Worm (Caenorhabditis elegans) whole organism, young adult: ENCODE data around the gene srg-54.
A peak's percentile ranks its signal among the peaks of the same experiment; 100 is the strongest.

ENCODE experiments used
- B0035.1 ChIP-seq: sonication (generic microtip); optimal IDR thresholded peaks from 2 replicates; lab custom pipeline; 2016; ENCODE audit warnings: missing genetic modification characterization, mild to moderate bottlenecking, missing compliant biosample characterization, missing genotype, missing genetic modification reagents
- D2030.7 ChIP-seq: fragments of 200-800 bp; sonication (Bioruptor generic); IDR thresholded peaks from 2 replicates; pipeline ENCODE4 v1.3.6; 2022; ENCODE audit warnings: missing genetic modification reagents, missing genetic modification characterization, missing compliant biosample characterization
- F33H1.4 ChIP-seq: fragments of 200-800 bp; sonication (Bioruptor generic); IDR thresholded peaks from 2 replicates; pipeline ENCODE4 v1.3.6; 2022; ENCODE audit warnings: missing genetic modification reagents, missing genetic modification characterization, missing compliant biosample characterization
- F55B11.4 ChIP-seq: sonication (generic microtip); optimal IDR thresholded peaks from 2 replicates; lab custom pipeline; 2016; ENCODE audit warnings: missing compliant biosample characterization, missing genetic modification characterization, borderline replicate concordance; ENCODE audit not compliant: insufficient read depth
- K12H6.12 ChIP-seq: fragments of 200-800 bp; sonication (Bioruptor generic); optimal IDR thresholded peaks from 2 replicates; lab custom pipeline; 2018; ENCODE audit warnings: mild to moderate bottlenecking, missing genetic modification characterization, missing compliant biosample characterization
- Y53F4B.3 ChIP-seq: fragments of 200-800 bp; sonication (Bioruptor generic); IDR thresholded peaks from 2 replicates; pipeline ENCODE4 v1.3.6; 2022; ENCODE audit warnings: missing genetic modification reagents, missing genetic modification characterization, missing compliant biosample characterization
- ZK185.1 ChIP-seq: sonication (generic microtip); optimal IDR thresholded peaks from 2 replicates; lab custom pipeline; 2016; ENCODE audit warnings: mild to moderate bottlenecking, missing genetic modification characterization, missing compliant biosample characterization; ENCODE audit not compliant: poor library complexity, severe bottlenecking
- ama-1 ChIP-seq, 3 experiments: fragments of 150-350 bp in 1 of 3; sonication (generic microtip) in 2 of 3; optimal IDR thresholded peaks; 2 replicates each; lab custom pipeline; 2014 to 2018; ENCODE audit warnings: missing biosample characterization in 2 of 3, missing genetic modification characterization in 2 of 3, missing genetic modification reagents in 2 of 3
- aptf-3 ChIP-seq: fragments of 200-800 bp; sonication (Bioruptor generic); IDR thresholded peaks from 2 replicates; pipeline ENCODE4 v1.3.6; 2022; ENCODE audit warnings: missing genetic modification characterization, missing compliant biosample characterization
- attf-3 ChIP-seq: fragments of 200-800 bp; sonication (Bioruptor generic); conservative IDR thresholded peaks from 2 replicates; pipeline ENCODE4 v1.3.6; 2022; ENCODE audit warnings: missing genetic modification reagents, missing genetic modification characterization, missing compliant biosample characterization
- dox-1 ChIP-seq: fragments of 200-800 bp; sonication (Bioruptor generic); IDR thresholded peaks from 2 replicates; pipeline ENCODE4 v1.3.6; 2022; ENCODE audit warnings: missing genetic modification reagents, missing genetic modification characterization, missing compliant biosample characterization
- egl-44 ChIP-seq: fragments of 200-800 bp; sonication (Bioruptor generic); IDR thresholded peaks from 2 replicates; pipeline ENCODE4 v1.3.6; 2022; ENCODE audit warnings: missing genetic modification reagents, missing genetic modification characterization, missing compliant biosample characterization
- egrh-3 ChIP-seq: fragments of 200-800 bp; sonication (Bioruptor generic); IDR thresholded peaks from 2 replicates; pipeline ENCODE4 v1.3.6; 2022; ENCODE audit warnings: missing genetic modification reagents, missing genetic modification characterization, missing compliant biosample characterization
- ekl-4 ChIP-seq: fragments of 200-800 bp; sonication (Bioruptor generic); IDR thresholded peaks from 2 replicates; pipeline ENCODE4 v1.3.6; 2022; ENCODE audit warnings: missing genetic modification reagents, missing genetic modification characterization, missing compliant biosample characterization
- him-1 ChIP-seq: sonication (generic microtip); optimal IDR thresholded peaks from 2 replicates; lab custom pipeline; 2016; ENCODE audit warnings: missing genotype, missing genetic modification reagents, missing genetic modification characterization, missing compliant biosample characterization
- hmg-1.2 ChIP-seq: fragments of 200-800 bp; sonication (Bioruptor generic); IDR thresholded peaks from 2 replicates; pipeline ENCODE4 v1.3.6; 2022; ENCODE audit warnings: missing genetic modification reagents, missing genetic modification characterization, missing compliant biosample characterization
- hmg-20 ChIP-seq: fragments of 200-800 bp; sonication (Bioruptor generic); IDR thresholded peaks from 2 replicates; pipeline ENCODE4 v1.3.6; 2022; ENCODE audit warnings: missing genetic modification reagents, missing genetic modification characterization, missing compliant biosample characterization
- hsf-1 ChIP-seq: fragments of 200-800 bp; sonication (Bioruptor generic); IDR thresholded peaks from 2 replicates; pipeline ENCODE4 v1.3.6; 2022; ENCODE audit warnings: missing genetic modification reagents, missing genetic modification characterization, missing compliant biosample characterization
- lag-1 ChIP-seq: fragments of 200-800 bp; sonication (Bioruptor generic); IDR thresholded peaks from 2 replicates; pipeline ENCODE4 v1.3.6; 2022; ENCODE audit warnings: missing genetic modification reagents, missing genetic modification characterization, missing compliant biosample characterization
- let-607 ChIP-seq, 2 experiments: fragments of 200-800 bp in 1 of 2; sonication (Bioruptor generic) in 1 of 2; sonication (generic microtip) in 1 of 2; optimal IDR thresholded peaks; 2 replicates each; lab custom pipeline; 2016 to 2018; ENCODE audit warnings: mild to moderate bottlenecking in 2 of 2, missing compliant biosample characterization in 2 of 2, missing genetic modification characterization in 2 of 2, moderate library complexity in 2 of 2, missing genotype in 1 of 2
- lin-40 ChIP-seq: sonication (generic microtip); optimal IDR thresholded peaks from 2 replicates; lab custom pipeline; 2016; ENCODE audit warnings: missing genetic modification characterization, mild to moderate bottlenecking, missing compliant biosample characterization, missing genotype, missing genetic modification reagents
- madf-10 ChIP-seq: sonication (generic microtip); optimal IDR thresholded peaks from 2 replicates; lab custom pipeline; 2016; ENCODE audit warnings: mild to moderate bottlenecking, missing genetic modification characterization, missing compliant biosample characterization
- madf-6 ChIP-seq: fragments of 200-800 bp; sonication (Bioruptor generic); IDR thresholded peaks from 2 replicates; pipeline ENCODE4 v1.3.6; 2022; ENCODE audit warnings: missing genetic modification reagents, missing genetic modification characterization, missing compliant biosample characterization
- madf-8 ChIP-seq: fragments of 200-800 bp; sonication (Bioruptor generic); conservative IDR thresholded peaks from 2 replicates; pipeline ENCODE4 v1.3.6; 2022; ENCODE audit warnings: missing genetic modification reagents, missing genetic modification characterization, missing compliant biosample characterization
- mes-4 ChIP-seq: sonication (generic microtip); optimal IDR thresholded peaks from 2 replicates; lab custom pipeline; 2016; ENCODE audit warnings: missing genotype, missing genetic modification characterization, missing compliant biosample characterization
- nfya-1 ChIP-seq: sonication (generic microtip); optimal IDR thresholded peaks from 2 replicates; lab custom pipeline; 2017; ENCODE audit warnings: antibody characterized with exemption, missing compliant biosample characterization, missing genetic modification characterization, borderline replicate concordance; ENCODE audit not compliant: insufficient read depth
- nfyb-1 ChIP-seq: fragments of 200-800 bp; sonication (Bioruptor generic); IDR thresholded peaks from 2 replicates; pipeline ENCODE4 v1.3.6; 2022; ENCODE audit warnings: missing genetic modification reagents, missing genetic modification characterization, missing compliant biosample characterization
- nhr-27 ChIP-seq: fragments of 200-800 bp; sonication (Bioruptor generic); optimal IDR thresholded peaks from 2 replicates; lab custom pipeline; 2018; ENCODE audit warnings: mild to moderate bottlenecking, missing genetic modification characterization, moderate library complexity, missing compliant biosample characterization
- rcor-1 ChIP-seq: fragments of 200-800 bp; sonication (Bioruptor generic); IDR thresholded peaks from 2 replicates; pipeline ENCODE4 v1.3.6; 2022; ENCODE audit warnings: missing genetic modification reagents, missing genetic modification characterization, missing compliant biosample characterization
- repo-1 ChIP-seq: sonication (generic microtip); optimal IDR thresholded peaks from 2 replicates; lab custom pipeline; 2017; ENCODE audit warnings: mild to moderate bottlenecking, missing genetic modification characterization, missing compliant biosample characterization
- tlf-1 ChIP-seq: fragments of 200-800 bp; sonication (Bioruptor generic); optimal IDR thresholded peaks from 2 replicates; lab custom pipeline; 2018; ENCODE audit warnings: mild to moderate bottlenecking, missing genetic modification characterization, missing compliant biosample characterization
- ztf-26 ChIP-seq: sonication (generic microtip); optimal IDR thresholded peaks from 2 replicates; lab custom pipeline; 2017; ENCODE audit warnings: missing genetic modification characterization, missing compliant biosample characterization

The srg-54 gene

ce11 chrV:14936587-14936986 lies 12.6 kb upstream of the srg-54 start, which contains the start of gene C30G7.2:
TSS of gene C30G7.2 (plus strand) at chrV:14936887.
- TF ChIP-seq him-1 (tag; lab: Kevin White, UChicago) = no peak
- TF ChIP-seq lag-1 (GFP tag; lab: Robert Waterston, UW) = no peak
- no peak for TF ChIP-seq B0035.1
- no peak for TF ChIP-seq repo-1 (tag; lab: Kevin White, UChicago)
- TF ChIP-seq, all 124 proteins: peak for 0

DNA sequence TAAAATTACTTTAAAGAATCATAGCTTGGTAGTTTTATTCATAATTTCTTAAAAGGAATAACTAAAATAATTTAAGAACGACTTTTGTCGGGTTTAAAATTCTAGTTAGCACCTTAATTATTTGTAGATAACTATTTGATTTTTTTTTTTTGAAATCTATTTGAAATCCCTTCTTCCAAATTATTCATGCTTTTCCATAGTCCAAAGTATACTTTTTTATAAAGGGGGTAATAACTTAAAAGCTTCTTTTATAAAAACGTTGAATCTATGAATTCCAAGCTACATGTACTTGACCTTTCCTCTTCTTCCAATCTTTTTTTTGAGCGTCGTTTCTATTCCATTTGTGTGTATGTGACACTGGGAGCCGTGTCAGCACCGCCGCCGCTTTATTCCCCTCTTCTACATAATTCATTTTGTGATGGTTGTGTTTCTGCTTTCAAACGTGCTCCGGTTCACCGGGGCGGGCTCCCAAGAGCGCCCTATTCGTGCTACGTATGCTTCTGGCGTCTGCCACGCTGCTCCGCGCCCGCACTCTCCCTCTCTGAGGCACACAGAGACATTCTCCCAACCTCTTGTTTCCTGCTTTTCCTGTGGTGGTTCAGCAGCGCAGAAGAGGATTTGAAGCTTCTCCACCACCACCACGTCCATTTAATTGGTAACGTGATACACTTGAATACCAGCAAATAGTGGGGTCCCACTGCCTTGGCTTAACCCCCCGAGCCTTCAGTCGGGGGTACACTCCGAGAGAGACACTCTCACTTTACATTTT lies 9.6 kb upstream of the srg-54 start:
- no peak for TF ChIP-seq ztf-26 (tag; lab: Kevin White, UChicago)
- peak; percentile 57; the same call in 1 of the 2 replicates for TF ChIP-seq aptf-3 (GFP tag; lab: Robert Waterston, UW)
- TF ChIP-seq madf-10 (tag; lab: Kevin White, UChicago) = no peak
- TF ChIP-seq repo-1 (tag; lab: Kevin White, UChicago) = no peak
- no peak for TF ChIP-seq egl-44 (GFP tag; lab: Robert Waterston, UW)
- 0 out of 2 replicates have a peak, but pooled peaks have one; percentile 28 for TF ChIP-seq nfyb-1 (GFP tag; lab: Robert Waterston, UW)
- TF ChIP-seq nhr-27 (tag; lab: Kevin White, UChicago) = no peak
- TF ChIP-seq ZK185.1 (tag; lab: Kevin White, UChicago) = no peak
- TF ChIP-seq rcor-1 (GFP tag; lab: Robert Waterston, UW) = no peak
- peak; percentile 43; the same call in 1 of the 2 replicates for TF ChIP-seq egrh-3 (GFP tag; lab: Robert Waterston, UW)
- TF ChIP-seq hmg-20 = 0 out of 2 replicates have a peak, but pooled peaks have one; percentile 17
- no peak for TF ChIP-seq ama-1 (optimal IDR thresholded peaks at IDR 0.05; lab: Kevin White, UChicago)
- no peak for TF ChIP-seq ama-1 (GFP tag; optimal IDR thresholded peaks at IDR 0.05; lab: Kevin White, UChicago)
- no peak for TF ChIP-seq F55B11.4 (tag; lab: Kevin White, UChicago)
- TF ChIP-seq madf-6 (GFP tag; lab: Robert Waterston, UW) = no peak
- no peak for TF ChIP-seq attf-3

- TF ChIP-seq K12H6.12 (peak; percentile 21), ekl-4 (GFP tag; lab: Robert Waterston, UW) (no peak), tlf-1 (no peak), let-607 (tag; optimal IDR thresholded peaks at IDR 0.05; lab: Kevin White, UChicago) (no peak)
These were observed 6.2 kb upstream of the srg-54 start for ce11 chrV:14930168-14930567.

ce11 chrV:14928248-14928647 lies 4.2 kb upstream of the srg-54 start, which contains the start of gene srg-55:
TSS of gene srg-55 (minus strand) at chrV:14928348.
- no peak for TF ChIP-seq mes-4 (tag; lab: Kevin White, UChicago)
- TF ChIP-seq nfya-1 (tag; lab: Kevin White, UChicago) = no peak
- no peak for TF ChIP-seq dox-1 (GFP tag; lab: Robert Waterston, UW)
- TF ChIP-seq hsf-1 (GFP tag; lab: Robert Waterston, UW) = no peak
- TF ChIP-seq lin-40 (tag; lab: Kevin White, UChicago) = no peak
- TF ChIP-seq F33H1.4 (GFP tag; lab: Robert Waterston, UW) = no peak
- no peak for TF ChIP-seq Y53F4B.3 (GFP tag; lab: Robert Waterston, UW)
- no peak for TF ChIP-seq K12H6.12
- TF ChIP-seq madf-8 (GFP tag; lab: Robert Waterston, UW) = no peak
- TF ChIP-seq D2030.7 (GFP tag; lab: Robert Waterston, UW) = no peak
- no peak for TF ChIP-seq hmg-1.2 (GFP tag; lab: Robert Waterston, UW)
- TF ChIP-seq, all 124 proteins: peak for 0
